Fruit fly (Drosophila melanogaster) whole organism, embryonic: ENCODE data around the gene Blimp-1.

ENCODE experiments used
- Blimp-1 ChIP-seq: fragments of 200-800 bp; sonication (Bioruptor generic); optimal IDR thresholded peaks from 3 replicates; lab custom pipeline; 2018; ENCODE audit warnings: missing biosample characterization, missing genetic modification characterization, mild to moderate bottlenecking, moderate library complexity, missing genetic modification reagents
- CG10267 ChIP-seq: fragments of 200-800 bp; sonication (Bioruptor generic); optimal IDR thresholded peaks from 2 replicates; lab custom pipeline; 2018; ENCODE audit warnings: missing biosample characterization, mild to moderate bottlenecking, missing genetic modification characterization, moderate library complexity
- CG11085 ChIP-seq: fragments of 200-800 bp; sonication (Bioruptor generic); IDR thresholded peaks from 2 replicates; pipeline ENCODE4 v1.3.6; 2022; ENCODE audit warnings: missing biosample characterization, missing genetic modification characterization
- CG11504 ChIP-seq: fragments of 200-800 bp; sonication (Bioruptor generic); optimal IDR thresholded peaks from 3 replicates; lab custom pipeline; 2019; ENCODE audit warnings: missing biosample characterization, mild to moderate bottlenecking, missing genetic modification characterization, moderate library complexity
- CG12391 ChIP-seq: fragments of 200-800 bp; sonication (Bioruptor generic); optimal IDR thresholded peaks from 3 replicates; lab custom pipeline; 2018; ENCODE audit warnings: missing biosample characterization, mild to moderate bottlenecking, missing genetic modification characterization, moderate library complexity
- CG13287 ChIP-seq: fragments of 200-800 bp; sonication (Bioruptor generic); IDR thresholded peaks from 2 replicates; pipeline ENCODE4 v1.3.6; 2022; ENCODE audit warnings: missing biosample characterization, missing genetic modification characterization; ENCODE audit not compliant: partially characterized antibody
- CG13424 ChIP-seq: fragments of 200-800 bp; sonication (Bioruptor generic); optimal IDR thresholded peaks from 2 replicates; lab custom pipeline; 2019; ENCODE audit warnings: missing biosample characterization, mild to moderate bottlenecking, missing genetic modification characterization, moderate library complexity
- CG14014 ChIP-seq: fragments of 200-800 bp; sonication (Bioruptor generic); IDR thresholded peaks from 2 replicates; pipeline ENCODE4 v1.3.6; 2022; ENCODE audit warnings: missing biosample characterization, missing genetic modification characterization
- CG14710 ChIP-seq: fragments of 200-800 bp; sonication (Bioruptor generic); optimal IDR thresholded peaks from 3 replicates; lab custom pipeline; 2019; ENCODE audit warnings: missing biosample characterization, mild to moderate bottlenecking, missing genetic modification characterization, moderate library complexity
- CG17829 ChIP-seq: fragments of 200-800 bp; optimal IDR thresholded peaks from 2 replicates; lab custom pipeline; 2019; ENCODE audit warnings: missing biosample characterization, mild to moderate bottlenecking, missing genetic modification characterization, moderate library complexity
- CG2678 ChIP-seq: fragments of 200-800 bp; sonication (Bioruptor generic); optimal IDR thresholded peaks from 3 replicates; lab custom pipeline; 2019; ENCODE audit warnings: missing biosample characterization, mild to moderate bottlenecking, missing genetic modification characterization, moderate library complexity
- CG2712 ChIP-seq: fragments of 200-800 bp; optimal IDR thresholded peaks from 3 replicates; lab custom pipeline; 2019; ENCODE audit warnings: missing biosample characterization, mild to moderate bottlenecking, missing genetic modification characterization, moderate library complexity
- CG2889 ChIP-seq: fragments of 200-800 bp; sonication (Bioruptor generic); IDR thresholded peaks from 3 replicates; pipeline ENCODE4 v1.3.6; 2022; ENCODE audit warnings: missing biosample characterization, missing genetic modification characterization
- CG32767 ChIP-seq: fragments of 200-800 bp; sonication (Bioruptor generic); IDR thresholded peaks from 2 replicates; pipeline ENCODE4 v1.3.6; 2022; ENCODE audit warnings: missing biosample characterization, missing genetic modification characterization
- CG4730 ChIP-seq: fragments of 200-800 bp; sonication (Bioruptor generic); IDR thresholded peaks from 2 replicates; pipeline ENCODE4 v1.3.6; 2022; ENCODE audit warnings: missing biosample characterization, missing genetic modification characterization
- CG7745 ChIP-seq: fragments of 200-800 bp; sonication (Bioruptor generic); optimal IDR thresholded peaks from 2 replicates; lab custom pipeline; 2018; ENCODE audit warnings: missing biosample characterization, mild to moderate bottlenecking, missing genetic modification characterization, moderate library complexity
- CG7839 ChIP-seq: fragments of 200-800 bp; sonication (Bioruptor generic); optimal IDR thresholded peaks from 3 replicates; lab custom pipeline; 2018; ENCODE audit warnings: missing biosample characterization, mild to moderate bottlenecking, missing genetic modification characterization, moderate library complexity
- CG8478 ChIP-seq: fragments of >200 bp; optimal IDR thresholded peaks from 2 replicates; lab custom pipeline; 2018
- CG8765 ChIP-seq: fragments of 200-800 bp; sonication (Bioruptor generic); IDR thresholded peaks from 2 replicates; pipeline ENCODE4 v1.3.6; 2022; ENCODE audit warnings: missing biosample characterization, missing genetic modification characterization
- CG8924 ChIP-seq: fragments of 200-800 bp; optimal IDR thresholded peaks from 3 replicates; lab custom pipeline; 2019; ENCODE audit warnings: missing biosample characterization, mild to moderate bottlenecking, missing genetic modification characterization, moderate library complexity
- CG9817 ChIP-seq: fragments of 200-800 bp; sonication (Bioruptor generic); optimal IDR thresholded peaks from 2 replicates; lab custom pipeline; 2018; ENCODE audit warnings: missing biosample characterization, mild to moderate bottlenecking, missing genetic modification characterization, moderate library complexity
- D19A ChIP-seq: fragments of 200-800 bp; optimal IDR thresholded peaks from 3 replicates; lab custom pipeline; 2019; ENCODE audit warnings: missing biosample characterization, mild to moderate bottlenecking, missing genetic modification characterization, moderate library complexity
- Dfd ChIP-seq, 2 experiments: fragments of >200 bp; optimal IDR thresholded peaks; 2 replicates each; lab custom pipeline; 2017; ENCODE audit warnings: missing biosample characterization in 2 of 2, missing genetic modification characterization in 2 of 2
- E2f1 ChIP-seq: fragments of 200-800 bp; sonication (Bioruptor generic); IDR thresholded peaks from 2 replicates; pipeline ENCODE4 v1.3.6; 2022; ENCODE audit warnings: missing biosample characterization, missing genetic modification characterization
- Eip74EF ChIP-seq, 2 experiments: fragments of 200-800 bp in 1 of 2; fragments of >200 bp in 1 of 2; sonication (Bioruptor generic) in 1 of 2; optimal IDR thresholded peaks; 2 replicates each; lab custom pipeline; 2017 to 2019; ENCODE audit warnings: missing biosample characterization in 2 of 2, missing genetic modification characterization in 2 of 2, mild to moderate bottlenecking in 1 of 2, moderate library complexity in 1 of 2
- MBD-R2 ChIP-seq: fragments of 200-800 bp; sonication (Bioruptor generic); IDR thresholded peaks from 2 replicates; pipeline ENCODE4 v1.3.6; 2022; ENCODE audit warnings: missing biosample characterization, missing genetic modification characterization
- NC2β ChIP-seq: fragments of 200-800 bp; sonication (Bioruptor generic); optimal IDR thresholded peaks from 2 replicates; lab custom pipeline; 2016; ENCODE audit warnings: missing biosample characterization, missing genetic modification characterization
- Oli ChIP-seq: fragments of 200-800 bp; sonication (Bioruptor generic); optimal IDR thresholded peaks from 2 replicates; lab custom pipeline; 2018; ENCODE audit warnings: missing biosample characterization, mild to moderate bottlenecking, missing genetic modification characterization, moderate library complexity
- Rx ChIP-seq: fragments of 200-800 bp; sonication (Bioruptor generic); IDR thresholded peaks from 2 replicates; pipeline ENCODE4 v1.3.6; 2022; ENCODE audit warnings: missing biosample characterization, missing genetic modification characterization
- Xrp1 ChIP-seq: fragments of 200-800 bp; sonication (Bioruptor generic); IDR thresholded peaks from 2 replicates; pipeline ENCODE4 v1.3.6; 2022; ENCODE audit warnings: missing biosample characterization, missing genetic modification characterization
- bab2 ChIP-seq: fragments of 200-800 bp; sonication (Bioruptor generic); optimal IDR thresholded peaks from 2 replicates; lab custom pipeline; 2016; ENCODE audit warnings: missing biosample characterization, missing genetic modification characterization
- ci ChIP-seq: fragments of 200-800 bp; sonication (Bioruptor generic); IDR thresholded peaks from 3 replicates; pipeline ENCODE4 v1.3.6; 2022; ENCODE audit warnings: missing biosample characterization, missing genetic modification characterization
- croc ChIP-seq: fragments of 200-800 bp; sonication (Bioruptor generic); conservative IDR thresholded peaks from 3 replicates; pipeline ENCODE4 v1.3.6; 2022; ENCODE audit warnings: missing biosample characterization, missing genetic modification characterization
- dmrt11E ChIP-seq: fragments of 200-800 bp; sonication (Bioruptor generic); optimal IDR thresholded peaks from 3 replicates; lab custom pipeline; 2018; ENCODE audit warnings: missing biosample characterization, mild to moderate bottlenecking, missing genetic modification characterization, moderate library complexity
- emc ChIP-seq: fragments of 200-800 bp; sonication (Bioruptor generic); optimal IDR thresholded peaks from 2 replicates; lab custom pipeline; 2016; ENCODE audit warnings: missing biosample characterization, missing genetic modification characterization
- fu2 ChIP-seq: fragments of 200-800 bp; sonication (Bioruptor generic); optimal IDR thresholded peaks from 2 replicates; lab custom pipeline; 2016; ENCODE audit warnings: missing biosample characterization, missing genetic modification characterization
- grau ChIP-seq: fragments of 200-800 bp; optimal IDR thresholded peaks from 3 replicates; lab custom pipeline; 2019; ENCODE audit warnings: missing biosample characterization, mild to moderate bottlenecking, missing genetic modification characterization, moderate library complexity
- gro ChIP-seq: fragments of 200-800 bp; sonication (Bioruptor generic); optimal IDR thresholded peaks from 2 replicates; lab custom pipeline; 2016; ENCODE audit warnings: missing biosample characterization, missing genetic modification characterization
- hkb ChIP-seq, 2 experiments: fragments of 200-800 bp in 1 of 2; fragments of >200 bp in 1 of 2; sonication (Bioruptor generic) in 1 of 2; IDR thresholded peaks in 1 of 2; optimal IDR thresholded peaks in 1 of 2; 2 replicates each; pipeline versions ENCODE4 v1.3.6 to Lab custom; 2017 to 2022; ENCODE audit warnings: missing biosample characterization in 1 of 2, missing genetic modification characterization in 1 of 2
- knrl ChIP-seq: fragments of 200-800 bp; sonication (Bioruptor generic); IDR thresholded peaks from 3 replicates; pipeline ENCODE4 v1.3.6; 2022; ENCODE audit warnings: missing biosample characterization, missing genetic modification characterization; ENCODE audit not compliant: partially characterized antibody
- nau ChIP-seq: fragments of 200-800 bp; sonication (Bioruptor generic); optimal IDR thresholded peaks from 3 replicates; lab custom pipeline; 2017; ENCODE audit warnings: missing biosample characterization, mild to moderate bottlenecking, missing genetic modification characterization, missing genetic modification reagents
- nmo ChIP-seq: fragments of 200-800 bp; sonication (Bioruptor generic); optimal IDR thresholded peaks from 2 replicates; lab custom pipeline; 2018; ENCODE audit warnings: missing biosample characterization, mild to moderate bottlenecking, missing genetic modification characterization, moderate library complexity
- sisA ChIP-seq: fragments of 200-800 bp; sonication (Bioruptor generic); IDR thresholded peaks from 2 replicates; pipeline ENCODE4 v1.3.6; 2022; ENCODE audit warnings: missing biosample characterization, missing genetic modification characterization
- so ChIP-seq: fragments of 200-800 bp; sonication (Bioruptor generic); IDR thresholded peaks from 3 replicates; pipeline ENCODE4 v1.3.6; 2022; ENCODE audit warnings: missing biosample characterization, missing genetic modification characterization
- ssp ChIP-seq: fragments of 200-800 bp; sonication (Bioruptor generic); IDR thresholded peaks from 2 replicates; pipeline ENCODE4 v1.3.6; 2022; ENCODE audit warnings: missing biosample characterization, missing genetic modification characterization
- tgo ChIP-seq: fragments of 200-800 bp; sonication (Bioruptor generic); IDR thresholded peaks from 3 replicates; pipeline ENCODE4 v1.3.6; 2022; ENCODE audit warnings: missing biosample characterization, missing genetic modification characterization
- tin ChIP-seq: fragments of 200-800 bp; sonication (Bioruptor generic); optimal IDR thresholded peaks from 3 replicates; lab custom pipeline; 2016; ENCODE audit warnings: missing biosample characterization, missing genetic modification characterization
- trem ChIP-seq: fragments of 200-800 bp; optimal IDR thresholded peaks from 3 replicates; lab custom pipeline; 2019; ENCODE audit warnings: missing biosample characterization, mild to moderate bottlenecking, missing genetic modification characterization, moderate library complexity
- unpg ChIP-seq: fragments of 200-800 bp; sonication (Bioruptor generic); optimal IDR thresholded peaks from 3 replicates; lab custom pipeline; 2018; ENCODE audit warnings: missing biosample characterization, mild to moderate bottlenecking, missing genetic modification characterization, moderate library complexity
- zfh1 ChIP-seq: fragments of 200-800 bp; sonication (Bioruptor generic); IDR thresholded peaks from 3 replicates; pipeline ENCODE4 v1.3.6; 2022; ENCODE audit warnings: missing biosample characterization, missing genetic modification characterization

The Blimp-1 gene

dm6 chr3L:5609493-5609892 is 21.3 kb upstream of the Blimp-1 start (continued):
- TF ChIP-seq nmo (peak; percentile 35), tin (GFP tag; lab: Kevin White, UChicago) (no peak), CG17829 (tag; lab: Kevin White, UChicago) (peak; percentile 30), CG8478 (lab: Kevin White, UChicago) (no peak), CG7745 (no peak), CG10267 (peak; percentile 11), ci (GFP tag; lab: Robert Waterston, UW) (peak; percentile 32; the same call in 1 of the 3 replicates), hkb (optimal IDR thresholded peaks at IDR 0.05; lab: Kevin White, UChicago) (no peak), hkb (GFP tag; IDR thresholded peaks at IDR 0.05; lab: Robert Waterston, UW) (peak; percentile 41; the same call in 1 of the 2 replicates), grau (tag; lab: Kevin White, UChicago) (peak; percentile 20), croc (GFP tag; lab: Robert Waterston, UW) (no peak), MBD-R2 (no peak), dmrt11E (peak; percentile 16), Rx (GFP tag; lab: Robert Waterston, UW) (no peak), CG13287 (GFP tag; lab: Robert Waterston, UW) (no peak), Oli (tag; lab: Kevin White, UChicago) (peak; percentile 22), knrl (GFP tag; lab: Robert Waterston, UW) (no peak), CG32767 (GFP tag; lab: Robert Waterston, UW) (no peak), CG14710 (tag; lab: Kevin White, UChicago) (peak; percentile 10), gro (GFP tag; lab: Kevin White, UChicago) (no peak), Dfd (GFP tag; optimal IDR thresholded peaks at IDR 0.05; lab: Kevin White, UChicago) (no peak), D19A (peak; percentile 3), CG2712 (tag; lab: Kevin White, UChicago) (peak; percentile 56), zfh1 (GFP tag; lab: Robert Waterston, UW) (0 out of 3 replicates have a peak, but pooled peaks have one; percentile 39), emc (GFP tag; lab: Kevin White, UChicago) (no peak), CG8924 (tag; lab: Kevin White, UChicago) (no peak), so (GFP tag; lab: Robert Waterston, UW) (peak; percentile 44; the same call in 1 of the 3 replicates), ssp (GFP tag; lab: Robert Waterston, UW) (0 out of 2 replicates have a peak, but pooled peaks have one; percentile 10), CG12391 (tag; lab: Kevin White, UChicago) (peak; percentile 34), bab2 (no peak), Blimp-1 (GFP tag; lab: Kevin White, UChicago) (peak; percentile 12), NC2β (no peak), CG8765 (no peak), trem (tag; lab: Kevin White, UChicago) (peak; percentile 5), tgo (GFP tag; lab: Robert Waterston, UW) (peak; percentile 23; the same call in 1 of the 3 replicates), E2f1 (GFP tag; lab: Robert Waterston, UW) (peak; percentile 40; the same call in 1 of the 2 replicates), CG9817 (tag; lab: Kevin White, UChicago) (no peak), sisA (peak; percentile 22; the same call in 1 of the 2 replicates), CG14014 (0 out of 2 replicates have a peak, but pooled peaks have one; percentile 26), CG11504 (tag; lab: Kevin White, UChicago) (peak; percentile 63), Eip74EF (GFP tag; optimal IDR thresholded peaks at IDR 0.05; lab: Kevin White, UChicago) (no peak), Xrp1 (GFP tag; lab: Robert Waterston, UW) (peak; percentile 58; the same call in 1 of the 2 replicates), fu2 (GFP tag; lab: Kevin White, UChicago) (no peak), CG7839 (tag; lab: Kevin White, UChicago) (peak; percentile 46), CG2678 (tag; lab: Kevin White, UChicago) (peak; percentile 31), CG4730 (no peak), CG2889 (GFP tag; lab: Robert Waterston, UW) (0 out of 3 replicates have a peak, but pooled peaks have one; percentile 15), CG11085 (no peak), CG13424 (tag; lab: Kevin White, UChicago) (peak; percentile 12), nau (GFP tag; lab: Kevin White, UChicago) (no peak), unpg (GFP tag; lab: Kevin White, UChicago) (peak; percentile 39)
